Worm (Caenorhabditis elegans) whole organism, L3 larva: ENCODE results near the gene hex-1.

ENCODE experiments used
- R02D3.7 ChIP-seq: fragments of 150-350 bp; optimal IDR thresholded peaks from 2 replicates; lab custom pipeline; 2014; ENCODE audit warnings: missing biosample characterization, missing genetic modification characterization
- ama-1 ChIP-seq: fragments of 150-350 bp; optimal IDR thresholded peaks from 2 replicates; lab custom pipeline; 2018
- ceh-16 ChIP-seq: sonication (generic microtip); optimal IDR thresholded peaks from 2 replicates; lab custom pipeline; 2017; ENCODE audit warnings: missing biosample characterization, missing genetic modification characterization
- eor-1 ChIP-seq, 2 experiments: fragments of 150-350 bp; optimal IDR thresholded peaks; 2 replicates each; lab custom pipeline; 2014 to 2018; ENCODE audit warnings: missing biosample characterization in 2 of 2, missing genetic modification characterization in 2 of 2
- fos-1 ChIP-seq: fragments of 150-350 bp; optimal IDR thresholded peaks from 2 replicates; lab custom pipeline; 2014; ENCODE audit warnings: missing biosample characterization, missing genetic modification characterization
- lin-39 ChIP-seq: fragments of 150-350 bp; optimal IDR thresholded peaks from 2 replicates; lab custom pipeline; 2018; ENCODE audit warnings: missing biosample characterization, missing genetic modification reagents, missing genetic modification characterization
- lsy-12 ChIP-seq: sonication (generic microtip); optimal IDR thresholded peaks from 2 replicates; lab custom pipeline; 2016; ENCODE audit warnings: mild to moderate bottlenecking, missing genetic modification characterization, missing compliant biosample characterization
- mdl-1 ChIP-seq: fragments of 150-350 bp; optimal IDR thresholded peaks from 2 replicates; lab custom pipeline; 2014; ENCODE audit warnings: missing biosample characterization, missing genetic modification characterization
- mml-1 ChIP-seq: fragments of 150-350 bp; sonication (generic microtip); optimal IDR thresholded peaks from 3 replicates; lab custom pipeline; 2014; ENCODE audit warnings: missing biosample characterization, missing genetic modification characterization
- nhr-237 ChIP-seq: fragments of 150-350 bp; optimal IDR thresholded peaks from 2 replicates; lab custom pipeline; 2014; ENCODE audit warnings: missing biosample characterization, missing genetic modification characterization
- sea-2 ChIP-seq: fragments of 150-350 bp; sonication (generic microtip); optimal IDR thresholded peaks from 4 replicates; lab custom pipeline; 2014; ENCODE audit warnings: missing biosample characterization, missing genetic modification reagents, missing genetic modification characterization
- unc-39 ChIP-seq: sonication (generic microtip); optimal IDR thresholded peaks from 4 replicates; lab custom pipeline; 2017; ENCODE audit warnings: missing biosample characterization, missing genetic modification characterization

ce11 chrX:2214454-2214853 lies 6.5 kb upstream of the hex-1 start:
- no peak for TF ChIP-seq sea-2
- no peak for TF ChIP-seq unc-39
- TF ChIP-seq ceh-16 (tag; lab: Kevin White, UChicago) = no peak
- no peak for TF ChIP-seq mml-1 (tag; lab: Kevin White, UChicago)
- no peak for TF ChIP-seq nhr-237 (tag; lab: Kevin White, UChicago)
- TF ChIP-seq lsy-12 (tag; lab: Kevin White, UChicago) = no peak
- no peak for TF ChIP-seq eor-1 (tag; optimal IDR thresholded peaks at IDR 0.05; lab: Kevin White, UChicago)
- no peak for TF ChIP-seq ama-1 (lab: Kevin White, UChicago)
- no peak for TF ChIP-seq mdl-1
- TF ChIP-seq R02D3.7 (tag; lab: Kevin White, UChicago) = no peak
- TF ChIP-seq lin-39 (tag; lab: Kevin White, UChicago) = no peak
- TF ChIP-seq fos-1 (tag; lab: Kevin White, UChicago) = no peak
